Fruit fly (Drosophila melanogaster) whole organism, wandering third instar larva: ENCODE measurements around the gene CG9288.

Experiments
- Hnf4 ChIP-seq: fragments of 200-800 bp; sonication (Bioruptor generic); optimal IDR thresholded peaks from 2 replicates; lab custom pipeline; 2016; ENCODE audit warnings: missing biosample characterization, mild to moderate bottlenecking, missing genetic modification characterization
- Hr78 ChIP-seq: fragments of >200 bp; optimal IDR thresholded peaks from 2 replicates; lab custom pipeline; 2017; ENCODE audit warnings: missing biosample characterization, missing genetic modification characterization
- pan ChIP-seq: fragments of >200 bp; optimal IDR thresholded peaks from 2 replicates; lab custom pipeline; 2017
- psq ChIP-seq: fragments of 200-800 bp; sonication (Bioruptor generic); optimal IDR thresholded peaks from 3 replicates; lab custom pipeline; 2017; ENCODE audit warnings: missing biosample characterization, mild to moderate bottlenecking, missing genetic modification characterization, moderate library complexity
- sv ChIP-seq: fragments of 200-800 bp; sonication (Bioruptor generic); optimal IDR thresholded peaks from 3 replicates; lab custom pipeline; 2016; ENCODE audit warnings: missing biosample characterization, missing genetic modification characterization

DNA sequence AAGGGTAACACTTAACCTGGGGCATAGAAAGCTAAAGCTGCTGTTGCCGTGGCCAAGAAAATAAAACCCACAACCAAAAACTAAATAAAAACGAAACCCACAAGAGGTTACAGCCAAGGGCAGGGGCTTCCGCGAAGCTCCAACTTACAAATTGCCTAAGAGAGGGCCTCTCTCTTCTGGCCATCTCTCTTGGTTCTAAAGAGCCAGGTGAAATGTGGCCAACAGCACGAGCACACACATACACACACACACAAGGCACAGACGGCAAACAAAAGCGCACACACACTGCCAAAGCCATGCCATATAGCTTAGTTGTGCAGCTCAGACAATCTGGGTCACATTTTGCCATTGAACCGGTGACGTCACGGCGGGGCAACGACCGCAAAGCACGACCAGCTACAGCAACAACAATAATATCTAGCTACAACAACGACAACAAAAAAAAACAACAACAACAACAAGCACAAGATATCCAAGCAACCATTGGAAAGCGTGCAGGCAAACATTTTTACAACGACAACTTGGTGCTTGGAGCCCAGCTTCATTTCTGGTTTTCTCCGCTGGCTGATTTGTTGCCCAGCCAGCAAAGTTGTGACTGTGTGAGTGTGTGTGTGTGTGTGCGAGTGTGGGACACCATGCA is 17.3 kb downstream of the CG9288 start:
- TF ChIP-seq Hr78: no peak
- TF ChIP-seq sv (GFP tag; lab: Kevin White, UChicago): no peak
- TF ChIP-seq pan (lab: Kevin White, UChicago): no peak
- no peak for TF ChIP-seq Hnf4
- no peak for TF ChIP-seq psq (GFP tag; lab: Kevin White, UChicago)
